Worm (Caenorhabditis elegans): ENCODE results near the gene fbxa-135.

- TF ChIP-seq ama-1 (optimal IDR thresholded peaks at IDR 0.05), result no peak
- TF ChIP-seq sea-1 (GFP tag; conservative IDR thresholded peaks at IDR 0.05), result no peak
- no peak for TF ChIP-seq F13C5.2 (tag; optimal IDR thresholded peaks at IDR 0.05)
- TF ChIP-seq ceh-36 (tag; optimal IDR thresholded peaks at IDR 0.05), result no peak
- no peak for TF ChIP-seq tbx-37 (GFP tag; conservative IDR thresholded peaks at IDR 0.05)
- no peak for TF ChIP-seq tbx-11 (GFP tag; IDR thresholded peaks at IDR 0.05)
- TF ChIP-seq ceh-13 (GFP tag; optimal IDR thresholded peaks at IDR 0.05), result no peak
- no peak for TF ChIP-seq hnd-1 (tag; optimal IDR thresholded peaks at IDR 0.05)
Observed at ce11 chrV:15392064-15392463, 10.0 kb upstream of the fbxa-135 start.

All from whole organism, early embryonic.